Fruit fly (Drosophila melanogaster) Kc167 (cell line): Measurements from ENCODE around the gene Sirt7.

ENCODE experiments used
- Myc ChIP-seq: fragments of >200 bp; optimal IDR thresholded peaks from 2 replicates; lab custom pipeline; 2017; ENCODE audit warnings: missing external identifiers
- Sin3A ChIP-seq: fragments of >200 bp; optimal IDR thresholded peaks from 2 replicates; lab custom pipeline; 2018; ENCODE audit warnings: missing external identifiers
- h ChIP-seq: fragments of >200 bp; optimal IDR thresholded peaks from 3 replicates; lab custom pipeline; 2018; ENCODE audit warnings: missing external identifiers
- insv ChIP-seq: fragments of >200 bp; optimal IDR thresholded peaks from 3 replicates; lab custom pipeline; 2018; ENCODE audit warnings: missing external identifiers
- psq ChIP-seq: fragments of >200 bp; optimal IDR thresholded peaks from 2 replicates; lab custom pipeline; 2017; ENCODE audit warnings: missing external identifiers
- ttk ChIP-seq: sonication (Bioruptor generic); optimal IDR thresholded peaks from 2 replicates; lab custom pipeline; 2017; ENCODE audit warnings: missing external identifiers

dm6 chr3R:29063207-29063920 lies 7.6 kb downstream of the Sirt7 start:
- TF ChIP-seq insv (lab: Kevin White, UChicago) = no peak
- TF ChIP-seq ttk (lab: Kevin White, UChicago) = no peak
- TF ChIP-seq h = no peak
- TF ChIP-seq psq (lab: Kevin White, UChicago) = no peak
- no peak for TF ChIP-seq Sin3A (lab: Kevin White, UChicago)
- no peak for TF ChIP-seq Myc
